Worm (Caenorhabditis elegans) whole organism, late embryonic: Measurements from ENCODE around the gene oma-1.

Experiments used
- T23F11.4 ChIP-seq: fragments of 200-800 bp; sonication (Bioruptor generic); optimal IDR thresholded peaks from 2 replicates; lab custom pipeline; 2018; ENCODE audit warnings: mild to moderate bottlenecking, missing genetic modification characterization, missing compliant biosample characterization
- ama-1 ChIP-seq: fragments of 150-350 bp; optimal IDR thresholded peaks from 2 replicates; lab custom pipeline; 2014
- pqm-1 ChIP-seq: sonication (generic microtip); optimal IDR thresholded peaks from 2 replicates; lab custom pipeline; 2016; ENCODE audit warnings: missing genetic modification characterization, missing compliant biosample characterization
- tbx-2 ChIP-seq: sonication (generic microtip); optimal IDR thresholded peaks from 2 replicates; lab custom pipeline; 2016; ENCODE audit warnings: missing genetic modification characterization, missing compliant biosample characterization
- ttx-3 ChIP-seq: sonication (generic microtip); optimal IDR thresholded peaks from 2 replicates; lab custom pipeline; 2016; ENCODE audit warnings: missing genetic modification reagents, missing genetic modification characterization, missing compliant biosample characterization
- unc-55 ChIP-seq: sonication (generic microtip); optimal IDR thresholded peaks from 2 replicates; lab custom pipeline; 2017; ENCODE audit warnings: missing biosample characterization, missing genetic modification reagents, missing genetic modification characterization

- TF ChIP-seq tbx-2 (tag; lab: Kevin White, UChicago) (no peak), T23F11.4 (GFP tag; lab: Kevin White, UChicago) (no peak), pqm-1 (tag; lab: Kevin White, UChicago) (no peak), unc-55 (GFP tag; lab: Kevin White, UChicago) (no peak), ama-1 (lab: Kevin White, UChicago) (no peak), ttx-3 (tag; lab: Kevin White, UChicago) (no peak)
Measured at ce11 chrIV:8848983-8849382, 39.8 kb upstream of the oma-1 start.
